Worm (Caenorhabditis elegans) whole organism, early embryonic: ENCODE measurements around the gene M01F1.4.

Experiments
- aly-1 ChIP-seq: sonication (generic microtip); optimal IDR thresholded peaks from 2 replicates; lab custom pipeline; 2016; ENCODE audit warnings: missing genetic modification characterization, missing compliant biosample characterization
- ama-1 ChIP-seq: fragments of 150-350 bp; optimal IDR thresholded peaks from 2 replicates; lab custom pipeline; 2014
- ceh-13 ChIP-seq: fragments of 200-800 bp; sonication (Bioruptor generic); optimal IDR thresholded peaks from 2 replicates; lab custom pipeline; 2018; ENCODE audit warnings: mild to moderate bottlenecking, missing genetic modification characterization, missing compliant biosample characterization
- flt-1 ChIP-seq: fragments of 200-800 bp; sonication (Bioruptor generic); IDR thresholded peaks from 2 replicates; pipeline ENCODE4 v1.3.6; 2022; ENCODE audit warnings: missing genetic modification characterization, missing compliant biosample characterization
- hmbx-1 ChIP-seq: sonication (generic microtip); optimal IDR thresholded peaks from 2 replicates; lab custom pipeline; 2016; ENCODE audit warnings: mild to moderate bottlenecking, missing genetic modification characterization, missing compliant biosample characterization

DNA sequence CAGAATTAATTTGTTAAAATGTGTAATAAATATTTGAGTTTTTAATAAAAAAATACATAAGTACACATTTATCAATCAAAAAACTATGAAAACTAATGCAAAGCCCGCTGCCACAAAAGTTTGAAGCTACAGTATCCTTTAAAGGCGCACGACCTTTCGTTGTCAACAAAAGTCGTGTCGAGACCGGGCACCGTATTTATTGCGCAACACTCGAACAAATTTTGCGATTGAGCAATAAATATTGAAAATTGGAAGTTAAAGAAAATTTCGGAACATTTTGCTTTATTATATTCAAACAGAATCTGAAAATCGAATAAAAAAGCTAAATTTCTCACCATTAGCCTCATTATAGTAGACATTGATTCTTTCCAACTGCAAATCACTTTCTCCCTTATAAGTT, 31.3 kb upstream of the M01F1.4 start:
- TF ChIP-seq ama-1 (no peak), aly-1 (tag; lab: Kevin White, UChicago) (no peak), flt-1 (no peak), ceh-13 (no peak), hmbx-1 (tag; lab: Kevin White, UChicago) (no peak)
